Worm (Caenorhabditis elegans) whole organism, L2 larva: Measurements from ENCODE around the gene eng-1.

Experiments
- C34F6.9 ChIP-seq: fragments of 150-350 bp; optimal IDR thresholded peaks from 2 replicates; lab custom pipeline; 2014; ENCODE audit warnings: missing biosample characterization, missing genetic modification characterization
- F13H6.1 ChIP-seq: sonication (generic microtip); optimal IDR thresholded peaks from 2 replicates; lab custom pipeline; 2016; ENCODE audit warnings: missing genetic modification characterization, missing compliant biosample characterization
- Y55F3AM.14 ChIP-seq: fragments of 200-800 bp; sonication (Bioruptor generic); optimal IDR thresholded peaks from 2 replicates; lab custom pipeline; 2018; ENCODE audit warnings: mild to moderate bottlenecking, missing genetic modification characterization, missing compliant biosample characterization
- ZK546.5 ChIP-seq: sonication (generic microtip); optimal IDR thresholded peaks from 2 replicates; lab custom pipeline; 2017; ENCODE audit warnings: missing biosample characterization, missing genetic modification characterization
- alr-1 ChIP-seq: fragments of 150-350 bp; optimal IDR thresholded peaks from 2 replicates; lab custom pipeline; 2014; ENCODE audit warnings: missing biosample characterization, missing genetic modification characterization
- aly-2 ChIP-seq: fragments of 150-350 bp; optimal IDR thresholded peaks from 2 replicates; lab custom pipeline; 2014; ENCODE audit warnings: missing biosample characterization, missing genetic modification characterization
- ama-1 ChIP-seq: fragments of 150-350 bp; optimal IDR thresholded peaks from 2 replicates; lab custom pipeline; 2018; ENCODE audit warnings: inconsistent platforms
- blmp-1 ChIP-seq: sonication (generic microtip); optimal IDR thresholded peaks from 2 replicates; lab custom pipeline; 2017; ENCODE audit warnings: missing genetic modification characterization, mild to moderate bottlenecking, missing compliant biosample characterization, antibody characterized with exemption, moderate library complexity; ENCODE audit not compliant: insufficient read depth
- ceh-82 ChIP-seq: fragments of 150-350 bp; optimal IDR thresholded peaks from 2 replicates; lab custom pipeline; 2014; ENCODE audit warnings: missing biosample characterization, missing genetic modification characterization
- crh-2 ChIP-seq: sonication (generic microtip); optimal IDR thresholded peaks from 2 replicates; lab custom pipeline; 2017; ENCODE audit warnings: missing biosample characterization, missing genetic modification characterization
- egl-27 ChIP-seq: sonication (generic microtip); optimal IDR thresholded peaks from 3 replicates; lab custom pipeline; 2017; ENCODE audit warnings: missing biosample characterization, missing genetic modification reagents, missing genetic modification characterization
- elt-1 ChIP-seq: fragments of 150-350 bp; optimal IDR thresholded peaks from 2 replicates; lab custom pipeline; 2014; ENCODE audit warnings: missing biosample characterization, missing genetic modification characterization
- elt-3 ChIP-seq: sonication (generic microtip); optimal IDR thresholded peaks from 2 replicates; lab custom pipeline; 2017; ENCODE audit warnings: missing biosample characterization, missing genetic modification characterization
- fos-1 ChIP-seq: fragments of 150-350 bp; optimal IDR thresholded peaks from 2 replicates; lab custom pipeline; 2014; ENCODE audit warnings: missing biosample characterization, missing genetic modification characterization
- gmeb-1 ChIP-seq: fragments of 150-350 bp; optimal IDR thresholded peaks from 2 replicates; lab custom pipeline; 2014; ENCODE audit warnings: missing biosample characterization, missing genetic modification characterization
- lin-13 ChIP-seq: fragments of 150-350 bp; optimal IDR thresholded peaks from 2 replicates; lab custom pipeline; 2014; ENCODE audit warnings: missing biosample characterization, missing genetic modification reagents, missing genetic modification characterization
- lin-39 ChIP-seq: fragments of 150-350 bp; optimal IDR thresholded peaks from 2 replicates; lab custom pipeline; 2014; ENCODE audit warnings: missing biosample characterization, missing genetic modification reagents, missing genetic modification characterization
- lsy-2 ChIP-seq, 2 experiments: fragments of 150-350 bp in 1 of 2; sonication (generic microtip) in 1 of 2; optimal IDR thresholded peaks; 2 replicates each; lab custom pipeline; 2014 to 2017; ENCODE audit warnings: missing biosample characterization in 2 of 2, missing genetic modification characterization in 2 of 2
- mbf-1 ChIP-seq: sonication (generic microtip); optimal IDR thresholded peaks from 2 replicates; lab custom pipeline; 2017; ENCODE audit warnings: missing biosample characterization, missing genetic modification characterization
- mdl-1 ChIP-seq, 2 experiments: fragments of 150-350 bp in 1 of 2; sonication (generic microtip) in 1 of 2; optimal IDR thresholded peaks; 2 replicates each; lab custom pipeline; 2017; ENCODE audit warnings: missing biosample characterization in 2 of 2, missing genetic modification characterization in 2 of 2
- nhr-10 ChIP-seq: sonication (generic microtip); optimal IDR thresholded peaks from 2 replicates; lab custom pipeline; 2017; ENCODE audit warnings: missing biosample characterization, missing genetic modification characterization
- nhr-12 ChIP-seq: fragments of 150-350 bp; optimal IDR thresholded peaks from 2 replicates; lab custom pipeline; 2014; ENCODE audit warnings: missing biosample characterization, missing genetic modification characterization
- nhr-129 ChIP-seq: fragments of 150-350 bp; optimal IDR thresholded peaks from 2 replicates; lab custom pipeline; 2014; ENCODE audit warnings: missing biosample characterization, missing genetic modification characterization
- nhr-23 ChIP-seq: fragments of 150-350 bp; optimal IDR thresholded peaks from 2 replicates; lab custom pipeline; 2014; ENCODE audit warnings: missing biosample characterization, missing genetic modification reagents, missing genetic modification characterization
- nhr-25 ChIP-seq: fragments of 150-350 bp; sonication (generic microtip); optimal IDR thresholded peaks from 3 replicates; lab custom pipeline; 2014; ENCODE audit warnings: missing biosample characterization, missing genetic modification characterization
- nhr-77 ChIP-seq: fragments of 150-350 bp; optimal IDR thresholded peaks from 2 replicates; lab custom pipeline; 2014; ENCODE audit warnings: missing biosample characterization, missing genetic modification characterization
- peb-1 ChIP-seq: fragments of 150-350 bp; optimal IDR thresholded peaks from 2 replicates; lab custom pipeline; 2014; ENCODE audit warnings: missing biosample characterization, missing genetic modification characterization
- sem-4 ChIP-seq: fragments of 150-350 bp; optimal IDR thresholded peaks from 2 replicates; lab custom pipeline; 2014; ENCODE audit warnings: missing biosample characterization, missing genetic modification reagents, missing genetic modification characterization
- skn-1 ChIP-seq: sonication (generic microtip); optimal IDR thresholded peaks from 2 replicates; lab custom pipeline; 2017; ENCODE audit warnings: missing biosample characterization, missing genetic modification characterization
- sma-3 ChIP-seq: sonication (generic microtip); optimal IDR thresholded peaks from 2 replicates; lab custom pipeline; 2016; ENCODE audit warnings: missing genetic modification reagents, missing genetic modification characterization, missing compliant biosample characterization
- sma-9 ChIP-seq, 2 experiments: fragments of 150-350 bp in 1 of 2; sonication (generic microtip) in 1 of 2; optimal IDR thresholded peaks; 2 replicates each; lab custom pipeline; 2014 to 2016; ENCODE audit warnings: missing genetic modification characterization in 2 of 2, mild to moderate bottlenecking in 1 of 2, missing biosample characterization in 1 of 2, missing compliant biosample characterization in 1 of 2, missing genetic modification reagents in 1 of 2, moderate library complexity in 1 of 2
- snpc-4 ChIP-seq: fragments of 150-350 bp; optimal IDR thresholded peaks from 2 replicates; lab custom pipeline; 2014; ENCODE audit warnings: missing biosample characterization, missing genetic modification characterization
- unc-55 ChIP-seq: fragments of 150-350 bp; sonication (generic microtip); optimal IDR thresholded peaks from 3 replicates; lab custom pipeline; 2014; ENCODE audit warnings: missing biosample characterization, missing genetic modification reagents, missing genetic modification characterization
- ztf-1 ChIP-seq: fragments of 200-800 bp; sonication (Bioruptor generic); conservative IDR thresholded peaks from 2 replicates; pipeline ENCODE4 v1.3.6; 2022; ENCODE audit warnings: missing genetic modification characterization, missing compliant biosample characterization
- ztf-11 ChIP-seq: sonication (generic microtip); optimal IDR thresholded peaks from 2 replicates; lab custom pipeline; 2017; ENCODE audit warnings: missing biosample characterization, missing genetic modification characterization
- ztf-4 ChIP-seq: fragments of 150-350 bp; optimal IDR thresholded peaks from 2 replicates; lab custom pipeline; 2014; ENCODE audit warnings: missing biosample characterization, missing genetic modification characterization

The eng-1 gene

ce11 chrIII:5840815-5841573 is 27.3 kb downstream of the eng-1 start:
- no peak for TF ChIP-seq ZK546.5 (tag; lab: Kevin White, UChicago)
- TF ChIP-seq Y55F3AM.14 (GFP tag; lab: Kevin White, UChicago), result no peak
- TF ChIP-seq gmeb-1 (tag; lab: Kevin White, UChicago), result peak; percentile 28
- TF ChIP-seq, all 48 proteins: peak for 1

ce11 chrIII:5840277-5840676 is 28.0 kb downstream of the eng-1 start:
- no peak for TF ChIP-seq nhr-10 (tag; lab: Kevin White, UChicago)
- peak; percentile 40 for TF ChIP-seq fos-1 (tag; lab: Kevin White, UChicago)
- TF ChIP-seq ZK546.5 (tag; lab: Kevin White, UChicago), result no peak
- TF ChIP-seq nhr-77, result no peak
- TF ChIP-seq ama-1 (lab: Kevin White, UChicago), result no peak
- TF ChIP-seq gmeb-1 (tag; lab: Kevin White, UChicago), result no peak
- TF ChIP-seq lin-39, result no peak
- peak; percentile 5 for TF ChIP-seq sma-9 (GFP tag; optimal IDR thresholded peaks at IDR 0.05; lab: Kevin White, UChicago)
- no peak for TF ChIP-seq sma-9 (tag; optimal IDR thresholded peaks at IDR 0.05; lab: Kevin White, UChicago)
- TF ChIP-seq mbf-1 (tag; lab: Kevin White, UChicago), result no peak
- TF ChIP-seq nhr-23, result no peak
- TF ChIP-seq sem-4 (tag; lab: Kevin White, UChicago), result no peak
- no peak for TF ChIP-seq skn-1 (tag; lab: Kevin White, UChicago)
- TF ChIP-seq F13H6.1, result no peak
- no peak for TF ChIP-seq sma-3 (GFP tag; lab: Kevin White, UChicago)
- TF ChIP-seq aly-2 (tag; lab: Kevin White, UChicago), result no peak
- no peak for TF ChIP-seq ztf-1 (GFP tag; lab: Robert Waterston, UW)

- no peak for TF ChIP-seq fos-1 (tag; lab: Kevin White, UChicago)
- TF ChIP-seq mdl-1 (tag; optimal IDR thresholded peaks at IDR 0.05; lab: Kevin White, UChicago), result no peak
- TF ChIP-seq nhr-129 (tag; lab: Kevin White, UChicago), result no peak
- no peak for TF ChIP-seq ztf-11
- peak; percentile 6 for TF ChIP-seq sma-9 (GFP tag; optimal IDR thresholded peaks at IDR 0.05; lab: Kevin White, UChicago)
- TF ChIP-seq sma-9 (tag; optimal IDR thresholded peaks at IDR 0.05; lab: Kevin White, UChicago), result no peak
- peak; percentile 16 for TF ChIP-seq C34F6.9 (tag; lab: Kevin White, UChicago)
- TF ChIP-seq alr-1 (tag; lab: Kevin White, UChicago), result no peak
These were observed 28.7 kb downstream of the eng-1 start for ce11 chrIII:5839598-5839997.

ce11 chrIII:5839147-5839546 is 29.2 kb downstream of the eng-1 start:
- TF ChIP-seq sma-9 (GFP tag; optimal IDR thresholded peaks at IDR 0.05; lab: Kevin White, UChicago) (peak; percentile 61), sma-9 (tag; optimal IDR thresholded peaks at IDR 0.05; lab: Kevin White, UChicago) (no peak), gmeb-1 (tag; lab: Kevin White, UChicago) (peak; percentile 46), egl-27 (peak; percentile 59), lsy-2 (tag; optimal IDR thresholded peaks at IDR 0.05; lab: Kevin White, UChicago) (peak in 1 of 2 experiments; percentile 32), ztf-11 (no peak), blmp-1 (tag; lab: Kevin White, UChicago) (peak; percentile 49), ama-1 (lab: Kevin White, UChicago) (no peak), nhr-77 (no peak), crh-2 (tag; lab: Kevin White, UChicago) (peak; percentile 25), nhr-129 (tag; lab: Kevin White, UChicago) (peak; percentile 26), fos-1 (tag; lab: Kevin White, UChicago) (peak; percentile 41), skn-1 (tag; lab: Kevin White, UChicago) (peak; percentile 3)

- TF ChIP-seq ztf-4 (tag; lab: Kevin White, UChicago), result peak; percentile 24
- peak; percentile 54 for TF ChIP-seq nhr-25 (tag; lab: Kevin White, UChicago)
- TF ChIP-seq ZK546.5 (tag; lab: Kevin White, UChicago), result no peak
- TF ChIP-seq elt-3 (tag; lab: Kevin White, UChicago), result no peak
- no peak for TF ChIP-seq Y55F3AM.14 (GFP tag; lab: Kevin White, UChicago)
- TF ChIP-seq gmeb-1 (tag; lab: Kevin White, UChicago), result peak; percentile 53
- no peak for TF ChIP-seq sem-4 (tag; lab: Kevin White, UChicago)
- peak; percentile 89 for TF ChIP-seq sma-9 (GFP tag; optimal IDR thresholded peaks at IDR 0.05; lab: Kevin White, UChicago)
- TF ChIP-seq sma-9 (tag; optimal IDR thresholded peaks at IDR 0.05; lab: Kevin White, UChicago), result no peak
- peak; percentile 96 for TF ChIP-seq elt-1 (tag; lab: Kevin White, UChicago)
- no peak for TF ChIP-seq ztf-11
- TF ChIP-seq peb-1 (tag; lab: Kevin White, UChicago), result no peak
- TF ChIP-seq alr-1 (tag; lab: Kevin White, UChicago), result no peak
- no peak for TF ChIP-seq ceh-82 (tag; lab: Kevin White, UChicago)
- TF ChIP-seq nhr-129 (tag; lab: Kevin White, UChicago), result peak; percentile 62
- no peak for TF ChIP-seq snpc-4 (tag; lab: Kevin White, UChicago)
- TF ChIP-seq lin-13 (GFP tag; lab: Kevin White, UChicago), result no peak
- peak; percentile 60 to 72 for TF ChIP-seq mdl-1 (tag; optimal IDR thresholded peaks at IDR 0.05; lab: Kevin White, UChicago)
- TF ChIP-seq nhr-77, result no peak
- peak; percentile 95 for TF ChIP-seq fos-1 (tag; lab: Kevin White, UChicago)
- no peak for TF ChIP-seq unc-55 (GFP tag; lab: Kevin White, UChicago)
- peak; percentile 72 for TF ChIP-seq egl-27
- TF ChIP-seq aly-2 (tag; lab: Kevin White, UChicago), result no peak
- no peak for TF ChIP-seq nhr-12 (tag; lab: Kevin White, UChicago)
- no peak for TF ChIP-seq nhr-10 (tag; lab: Kevin White, UChicago)
- no peak for TF ChIP-seq C34F6.9 (tag; lab: Kevin White, UChicago)
These were observed 29.9 kb downstream of the eng-1 start for ce11 chrIII:5838159-5839046.
